Fruit fly (Drosophila melanogaster): ENCODE data around the gene RpL34a.

The RpL34a gene

dm6 chr3R:26036153-26037144 lies 22.6 kb downstream of the RpL34a start (continued):
- peak; percentile 71 for TF ChIP-seq ap (GFP tag; IDR thresholded peaks at IDR 0.05)
- TF ChIP-seq hth (optimal IDR thresholded peaks at IDR 0.05): no peak
- peak; percentile 32 for TF ChIP-seq HLH54F (GFP tag; optimal IDR thresholded peaks at IDR 0.05)
- TF ChIP-seq Nf-YB (GFP tag; optimal IDR thresholded peaks at IDR 0.05): peak; percentile 87
- no peak for TF ChIP-seq Lpt (GFP tag; optimal IDR thresholded peaks at IDR 0.05)
- TF ChIP-seq D19B (GFP tag; optimal IDR thresholded peaks at IDR 0.05): no peak
- TF ChIP-seq CG8924 (tag; optimal IDR thresholded peaks at IDR 0.05): peak; percentile 98
- TF ChIP-seq Usf (GFP tag; optimal IDR thresholded peaks at IDR 0.05): peak; percentile 89
- peak; percentile 67 for TF ChIP-seq MTF-1 (GFP tag; optimal IDR thresholded peaks at IDR 0.05; ENCODE audit: borderline replicate concordance)
- peak; percentile 23; the same call in 1 of the 2 replicates for TF ChIP-seq amos (GFP tag; IDR thresholded peaks at IDR 0.05; ENCODE audit: partially characterized antibody)
- no peak for TF ChIP-seq klu (GFP tag; IDR thresholded peaks at IDR 0.05)
- TF ChIP-seq CTCF (GFP tag; optimal IDR thresholded peaks at IDR 0.05): peak; percentile 57
- TF ChIP-seq Hmr (GFP tag; optimal IDR thresholded peaks at IDR 0.05): peak; percentile 32
- TF ChIP-seq wek (GFP tag; optimal IDR thresholded peaks at IDR 0.05): peak; percentile 7
- TF ChIP-seq ken (GFP tag; IDR thresholded peaks at IDR 0.05): peak; percentile 54; the same call in 2 of the 3 replicates
- peak; percentile 37 for TF ChIP-seq caup (GFP tag; optimal IDR thresholded peaks at IDR 0.05; ENCODE audit: severe bottlenecking)
- TF ChIP-seq CG10366 (GFP tag; IDR thresholded peaks at IDR 0.05): no peak; the same call in 1 of the 2 replicates
- TF ChIP-seq CG2202 (tag; optimal IDR thresholded peaks at IDR 0.05): peak; percentile 96
- peak; percentile 88 for TF ChIP-seq croc (GFP tag; conservative IDR thresholded peaks at IDR 0.05)
- peak; percentile 17 for TF ChIP-seq CG10565 (GFP tag; optimal IDR thresholded peaks at IDR 0.05)
- TF ChIP-seq vvl (GFP tag; IDR thresholded peaks at IDR 0.05): peak; percentile 71
- no peak for TF ChIP-seq tna (GFP tag; IDR thresholded peaks at IDR 0.05; ENCODE audit: partially characterized antibody)
- TF ChIP-seq schlank (tag; optimal IDR thresholded peaks at IDR 0.05): no peak
- TF ChIP-seq Asciz (GFP tag; optimal IDR thresholded peaks at IDR 0.05): peak; percentile 89
- TF ChIP-seq CG31441 (GFP tag; IDR thresholded peaks at IDR 0.05): peak; percentile 98
- peak; percentile 35; the same call in 1 of the 3 replicates for TF ChIP-seq z (GFP tag; IDR thresholded peaks at IDR 0.05)
- TF ChIP-seq Hr39 (optimal IDR thresholded peaks at IDR 0.05): no peak
- TF ChIP-seq Sin3A (optimal IDR thresholded peaks at IDR 0.05): no peak
- no peak for TF ChIP-seq danr (GFP tag; IDR thresholded peaks at IDR 0.05)
- TF ChIP-seq GATAe (GFP tag; conservative IDR thresholded peaks at IDR 0.05): no peak
- TF ChIP-seq sim (GFP tag; IDR thresholded peaks at IDR 0.05): 0 out of 2 replicates have a peak, but pooled peaks have one; percentile 53
- TF ChIP-seq cas (GFP tag; IDR thresholded peaks at IDR 0.05): no peak
- TF ChIP-seq CG6272 (GFP tag; IDR thresholded peaks at IDR 0.05): no peak
- peak; percentile 62 for TF ChIP-seq cwo (GFP tag; optimal IDR thresholded peaks at IDR 0.05)
- peak; percentile 65 for TF ChIP-seq psq (GFP tag; optimal IDR thresholded peaks at IDR 0.05)
- TF ChIP-seq lov (optimal IDR thresholded peaks at IDR 0.05): no peak
- TF ChIP-seq lov (GFP tag; IDR thresholded peaks at IDR 0.05): peak; percentile 36; the same call in 2 of the 3 replicates
- TF ChIP-seq CG17612 (GFP tag; IDR thresholded peaks at IDR 0.05): no peak
- no peak for TF ChIP-seq zfh2 (GFP tag; optimal IDR thresholded peaks at IDR 0.05)
- no peak for TF ChIP-seq Atf6 (GFP tag; IDR thresholded peaks at IDR 0.05)
- no peak; the same call in 1 of the 2 replicates for TF ChIP-seq Ada2b (GFP tag; IDR thresholded peaks at IDR 0.05)
- no peak for TF ChIP-seq MESR4 (GFP tag; optimal IDR thresholded peaks at IDR 0.05)
- peak; percentile 21; the same call in 1 of the 2 replicates for TF ChIP-seq CG9215 (GFP tag; IDR thresholded peaks at IDR 0.05)
- no peak for TF ChIP-seq pzg (GFP tag; optimal IDR thresholded peaks at IDR 0.05)
- peak; percentile 38 for TF ChIP-seq Rx (GFP tag; IDR thresholded peaks at IDR 0.05)
- TF ChIP-seq dimm (GFP tag; IDR thresholded peaks at IDR 0.05): no peak
- peak; percentile 96 for TF ChIP-seq CoRest (tag; optimal IDR thresholded peaks at IDR 0.05)
- no peak for TF ChIP-seq al (GFP tag; IDR thresholded peaks at IDR 0.05)
- TF ChIP-seq BEAF-32 (GFP tag; optimal IDR thresholded peaks at IDR 0.05): peak; percentile 2
- peak; percentile 77 for TF ChIP-seq tin (GFP tag; optimal IDR thresholded peaks at IDR 0.05)
